Worm (Caenorhabditis elegans): Measurements from ENCODE around the gene srr-10.

The srr-10 gene

ce11 chrV:7745903-7746302, 10.5 kb downstream of the srr-10 start (continued):
- TF ChIP-seq zag-1 (tag; optimal IDR thresholded peaks at IDR 0.05) (no peak), zfp-3 (GFP tag; conservative IDR thresholded peaks at IDR 0.05) (no peak), dmd-6 (GFP tag; IDR thresholded peaks at IDR 0.05) (peak; percentile 63), mdl-1 (tag; optimal IDR thresholded peaks at IDR 0.05) (no peak), cey-2 (tag; optimal IDR thresholded peaks at IDR 0.05; ENCODE audit: borderline replicate concordance, insufficient read depth) (no peak), lin-15B (tag; optimal IDR thresholded peaks at IDR 0.05) (no peak), saeg-2 (GFP tag; IDR thresholded peaks at IDR 0.05) (no peak), nhr-48 (tag; optimal IDR thresholded peaks at IDR 0.05) (no peak), dmd-9 (GFP tag; IDR thresholded peaks at IDR 0.05) (no peak), lsy-2 (tag; optimal IDR thresholded peaks at IDR 0.05) (no peak), lin-39 (tag; optimal IDR thresholded peaks at IDR 0.05) (no peak), mxl-3 (GFP tag; optimal IDR thresholded peaks at IDR 0.05) (peak; percentile 29), hlh-11 (tag; optimal IDR thresholded peaks at IDR 0.05) (peak; percentile 12), mxl-2 (GFP tag; conservative IDR thresholded peaks at IDR 0.05) (no peak), unc-62 (GFP tag; optimal IDR thresholded peaks at IDR 0.05 in 1 of 2) (peak in 1 of 2 experiments; percentile 93), unc-62 (tag; optimal IDR thresholded peaks at IDR 0.05) (no peak), jun-1 (tag; optimal IDR thresholded peaks at IDR 0.05) (no peak), hmg-1.1 (GFP tag; IDR thresholded peaks at IDR 0.05) (0 out of 2 replicates have a peak, but pooled peaks have one; percentile 16), D1046.2 (GFP tag; IDR thresholded peaks at IDR 0.05) (no peak), nhr-237 (tag; optimal IDR thresholded peaks at IDR 0.05) (no peak), dmd-8 (GFP tag; IDR thresholded peaks at IDR 0.05) (no peak), aly-2 (tag; optimal IDR thresholded peaks at IDR 0.05) (no peak), lin-13 (GFP tag; optimal IDR thresholded peaks at IDR 0.05) (no peak), nhr-25 (tag; optimal IDR thresholded peaks at IDR 0.05; ENCODE audit: borderline replicate concordance, insufficient read depth) (no peak), nhr-42 (GFP tag; IDR thresholded peaks at IDR 0.05) (no peak), mes-2 (tag; optimal IDR thresholded peaks at IDR 0.05; ENCODE audit: poor library complexity, severe bottlenecking) (no peak), Y105C5A.15 (GFP tag; IDR thresholded peaks at IDR 0.05) (no peak), T26A8.4 (GFP tag; IDR thresholded peaks at IDR 0.05) (no peak), egl-43 (GFP tag; IDR thresholded peaks at IDR 0.05) (0 out of 2 replicates have a peak, but pooled peaks have one; percentile 39), hlh-30 (tag; optimal IDR thresholded peaks at IDR 0.05; ENCODE audit: insufficient read depth) (no peak), ZK337.2 (GFP tag; IDR thresholded peaks at IDR 0.05) (no peak), set-16 (GFP tag; IDR thresholded peaks at IDR 0.05) (peak; percentile 73), Y75B8A.6 (GFP tag; IDR thresholded peaks at IDR 0.05) (no peak), ceh-20 (GFP tag; IDR thresholded peaks at IDR 0.05) (0 out of 2 replicates have a peak, but pooled peaks have one; percentile 26), vab-7 (GFP tag; IDR thresholded peaks at IDR 0.05) (0 out of 2 replicates have a peak, but pooled peaks have one; percentile 5), F37D6.2 (tag; optimal IDR thresholded peaks at IDR 0.05) (no peak), ctbp-1 (GFP tag; IDR thresholded peaks at IDR 0.05) (0 out of 2 replicates have a peak, but pooled peaks have one; percentile 17), R02D3.7 (tag; optimal IDR thresholded peaks at IDR 0.05) (no peak), ces-1 (GFP tag; optimal IDR thresholded peaks at IDR 0.05) (no peak), unc-39 (tag; optimal IDR thresholded peaks at IDR 0.05) (no peak), zfp-2 (tag; optimal IDR thresholded peaks at IDR 0.05) (no peak), sdz-12 (GFP tag; optimal IDR thresholded peaks at IDR 0.05) (no peak), nhr-102 (tag; optimal IDR thresholded peaks at IDR 0.05) (no peak)
